Worm (Caenorhabditis elegans) whole organism, L4 larva: ENCODE measurements around the gene E02A10.4.
A peak's percentile ranks its signal among the peaks of the same experiment; 100 is the strongest.

Experiments
- F37D6.2 ChIP-seq: sonication (generic microtip); optimal IDR thresholded peaks from 2 replicates; lab custom pipeline; 2016; ENCODE audit warnings: mild to moderate bottlenecking, missing genetic modification characterization, missing compliant biosample characterization
- R02D3.7 ChIP-seq: fragments of 150-350 bp; sonication (generic microtip); optimal IDR thresholded peaks from 3 replicates; lab custom pipeline; 2014; ENCODE audit warnings: missing biosample characterization, missing genetic modification characterization
- T26A8.4 ChIP-seq: fragments of 200-800 bp; sonication (Bioruptor generic); IDR thresholded peaks from 2 replicates; pipeline ENCODE4 v1.3.6; 2022; ENCODE audit warnings: missing genetic modification characterization, missing compliant biosample characterization
- Y105C5A.15 ChIP-seq: fragments of 200-800 bp; sonication (Bioruptor generic); IDR thresholded peaks from 2 replicates; pipeline ENCODE4 v1.3.6; 2022; ENCODE audit warnings: missing genetic modification characterization, missing compliant biosample characterization
- Y48G9A.11 ChIP-seq: fragments of 200-800 bp; sonication (Bioruptor generic); IDR thresholded peaks from 2 replicates; pipeline ENCODE4 v1.3.6; 2022; ENCODE audit warnings: missing genetic modification reagents, missing genetic modification characterization, missing compliant biosample characterization
- Y5F2A.4 ChIP-seq: fragments of 200-800 bp; sonication (Bioruptor generic); optimal IDR thresholded peaks from 2 replicates; lab custom pipeline; 2018; ENCODE audit warnings: mild to moderate bottlenecking, missing genetic modification characterization, missing compliant biosample characterization
- aly-2 ChIP-seq: sonication (generic microtip); optimal IDR thresholded peaks from 2 replicates; lab custom pipeline; 2018; ENCODE audit warnings: missing biosample characterization, missing genetic modification characterization
- ama-1 ChIP-seq: fragments of 150-350 bp; optimal IDR thresholded peaks from 2 replicates; lab custom pipeline; 2014; ENCODE audit warnings: inconsistent platforms, mixed read lengths
- ceh-32 ChIP-seq: sonication (generic microtip); optimal IDR thresholded peaks from 2 replicates; lab custom pipeline; 2016; ENCODE audit warnings: mild to moderate bottlenecking, missing genetic modification characterization, missing compliant biosample characterization; ENCODE audit not compliant: poor library complexity
- ceh-44 ChIP-seq: fragments of 200-800 bp; sonication (Bioruptor generic); IDR thresholded peaks from 2 replicates; pipeline ENCODE4 v1.3.6; 2022; ENCODE audit warnings: missing genetic modification reagents, missing genetic modification characterization, missing compliant biosample characterization
- cey-2 ChIP-seq: sonication (generic microtip); optimal IDR thresholded peaks from 3 replicates; lab custom pipeline; 2017; ENCODE audit warnings: missing genetic modification characterization, mild to moderate bottlenecking, missing compliant biosample characterization, antibody characterized with exemption, borderline replicate concordance; ENCODE audit not compliant: insufficient read depth
- ctbp-1 ChIP-seq: fragments of 200-800 bp; sonication (Bioruptor generic); IDR thresholded peaks from 2 replicates; pipeline ENCODE4 v1.3.6; 2022; ENCODE audit warnings: missing genetic modification reagents, missing genetic modification characterization, missing compliant biosample characterization
- daf-16 ChIP-seq, 3 experiments: sonication (generic microtip); optimal IDR thresholded peaks; 2 replicates each; lab custom pipeline; 2016 to 2017; ENCODE audit warnings: missing genetic modification characterization in 3 of 3, missing genetic modification reagents in 3 of 3, mild to moderate bottlenecking in 2 of 3, missing compliant biosample characterization in 2 of 3, missing biosample characterization in 1 of 3, moderate library complexity in 1 of 3
- daf-19 ChIP-seq: fragments of 200-800 bp; sonication (Bioruptor generic); conservative IDR thresholded peaks from 2 replicates; pipeline ENCODE4 v1.3.6; 2022; ENCODE audit warnings: missing genetic modification characterization, missing compliant biosample characterization
- dmd-6 ChIP-seq: fragments of 200-800 bp; sonication (Bioruptor generic); IDR thresholded peaks from 2 replicates; pipeline ENCODE4 v1.3.6; 2022; ENCODE audit warnings: missing genetic modification reagents, missing genetic modification characterization, missing compliant biosample characterization
- dve-1 ChIP-seq: sonication (generic microtip); optimal IDR thresholded peaks from 2 replicates; lab custom pipeline; 2017; ENCODE audit warnings: antibody characterized with exemption, mild to moderate bottlenecking, missing genetic modification characterization, missing compliant biosample characterization; ENCODE audit not compliant: insufficient read depth
- fkh-10 ChIP-seq: fragments of 150-350 bp; optimal IDR thresholded peaks from 2 replicates; lab custom pipeline; 2014; ENCODE audit warnings: missing biosample characterization, missing genetic modification reagents, missing genetic modification characterization
- hlh-11 ChIP-seq: fragments of 200-800 bp; sonication (Bioruptor generic); optimal IDR thresholded peaks from 2 replicates; lab custom pipeline; 2018; ENCODE audit warnings: mild to moderate bottlenecking, missing genetic modification characterization, missing compliant biosample characterization
- hlh-30 ChIP-seq: sonication (generic microtip); optimal IDR thresholded peaks from 2 replicates; lab custom pipeline; 2017; ENCODE audit warnings: antibody characterized with exemption, mild to moderate bottlenecking, missing genetic modification characterization, missing compliant biosample characterization; ENCODE audit not compliant: insufficient read depth
- lin-1 ChIP-seq: fragments of 200-800 bp; sonication (Bioruptor generic); IDR thresholded peaks from 2 replicates; pipeline ENCODE4 v1.3.6; 2022; ENCODE audit warnings: missing genetic modification reagents, missing genetic modification characterization, missing compliant biosample characterization
- lin-29 ChIP-seq: fragments of 200-800 bp; sonication (Bioruptor generic); IDR thresholded peaks from 2 replicates; pipeline ENCODE4 v1.3.6; 2022; ENCODE audit warnings: missing genetic modification reagents, missing genetic modification characterization, missing compliant biosample characterization
- lin-39 ChIP-seq: fragments of 150-350 bp; optimal IDR thresholded peaks from 2 replicates; lab custom pipeline; 2014; ENCODE audit warnings: missing biosample characterization, missing genetic modification reagents, missing genetic modification characterization
- lsy-2 ChIP-seq, 2 experiments: fragments of 150-350 bp in 1 of 2; sonication (generic microtip) in 1 of 2; optimal IDR thresholded peaks; 2 replicates each; lab custom pipeline; 2014 to 2017; ENCODE audit warnings: missing biosample characterization in 2 of 2, missing genetic modification characterization in 2 of 2
- mdl-1 ChIP-seq, 2 experiments: fragments of 150-350 bp in 1 of 2; sonication (generic microtip) in 1 of 2; optimal IDR thresholded peaks; 2 replicates each; lab custom pipeline; 2014 to 2017; ENCODE audit warnings: missing biosample characterization in 2 of 2, missing genetic modification characterization in 2 of 2
- mep-1 ChIP-seq: fragments of 150-350 bp; sonication (generic microtip); optimal IDR thresholded peaks from 3 replicates; lab custom pipeline; 2014; ENCODE audit warnings: missing biosample characterization, missing genetic modification characterization
- mxl-3 ChIP-seq: fragments of 200-800 bp; sonication (Bioruptor generic); optimal IDR thresholded peaks from 2 replicates; lab custom pipeline; 2018; ENCODE audit warnings: mild to moderate bottlenecking, missing genetic modification characterization, missing compliant biosample characterization
- nhr-111 ChIP-seq: fragments of 200-800 bp; sonication (Bioruptor generic); optimal IDR thresholded peaks from 2 replicates; lab custom pipeline; 2018; ENCODE audit warnings: mild to moderate bottlenecking, missing genetic modification characterization, missing compliant biosample characterization
- nhr-25 ChIP-seq: sonication (generic microtip); optimal IDR thresholded peaks from 2 replicates; lab custom pipeline; 2017; ENCODE audit warnings: missing genetic modification characterization, mild to moderate bottlenecking, missing compliant biosample characterization, antibody characterized with exemption, moderate library complexity, borderline replicate concordance; ENCODE audit not compliant: insufficient read depth
- nhr-42 ChIP-seq: fragments of 200-800 bp; sonication (Bioruptor generic); IDR thresholded peaks from 2 replicates; pipeline ENCODE4 v1.3.6; 2022; ENCODE audit warnings: missing genetic modification characterization, missing compliant biosample characterization
- nhr-48 ChIP-seq: sonication (generic microtip); optimal IDR thresholded peaks from 2 replicates; lab custom pipeline; 2016; ENCODE audit warnings: mild to moderate bottlenecking, missing genetic modification characterization, missing compliant biosample characterization
- pha-4 ChIP-seq, 2 experiments: fragments of 150-350 bp in 1 of 2; fragments of 200-800 bp in 1 of 2; sonication (Bioruptor generic) in 1 of 2; IDR thresholded peaks in 1 of 2; optimal IDR thresholded peaks in 1 of 2; 2 replicates each; pipeline versions ENCODE4 v1.3.6 to Lab custom; 2014 to 2022; ENCODE audit warnings: missing genetic modification characterization in 2 of 2, missing genetic modification reagents in 2 of 2, missing biosample characterization in 1 of 2, missing compliant biosample characterization in 1 of 2
- pqm-1 ChIP-seq: sonication (generic microtip); optimal IDR thresholded peaks from 2 replicates; lab custom pipeline; 2017; ENCODE audit warnings: missing biosample characterization, missing genetic modification characterization
- sdz-12 ChIP-seq: fragments of 200-800 bp; sonication (Bioruptor generic); optimal IDR thresholded peaks from 2 replicates; lab custom pipeline; 2018; ENCODE audit warnings: mild to moderate bottlenecking, missing genetic modification characterization, missing compliant biosample characterization
- snpc-1.2 ChIP-seq: fragments of 200-800 bp; sonication (Bioruptor generic); IDR thresholded peaks from 2 replicates; pipeline ENCODE4 v1.3.6; 2022; ENCODE audit warnings: missing genetic modification reagents, missing genetic modification characterization, missing compliant biosample characterization
- spr-1 ChIP-seq: sonication (generic microtip); optimal IDR thresholded peaks from 2 replicates; lab custom pipeline; 2016; ENCODE audit warnings: mild to moderate bottlenecking, missing genetic modification characterization, missing compliant biosample characterization
- unc-130 ChIP-seq: sonication (generic microtip); optimal IDR thresholded peaks from 2 replicates; lab custom pipeline; 2016; ENCODE audit warnings: missing genetic modification reagents, missing genetic modification characterization, missing compliant biosample characterization
- unc-62 ChIP-seq, 3 experiments: fragments of 150-350 bp in 1 of 3; sonication (generic microtip); optimal IDR thresholded peaks in 2 of 3; peaks in 1 of 3; 1 replicate in 1 of 3; 2 replicates in 2 of 3; lab custom pipeline; 2014 to 2017; ENCODE audit warnings: missing biosample characterization in 3 of 3, missing genetic modification characterization in 3 of 3, missing genetic modification reagents in 3 of 3, missing genotype in 1 of 3
- zag-1 ChIP-seq: fragments of 150-350 bp; optimal IDR thresholded peaks from 2 replicates; lab custom pipeline; 2014; ENCODE audit warnings: missing biosample characterization, missing genetic modification characterization

Gene E02A10.4

ce11 chrV:12534941-12535340 lies 32.8 kb downstream of the E02A10.4 start:
- TF ChIP-seq lin-1 (GFP tag; lab: Robert Waterston, UW) (no peak), F37D6.2 (tag; lab: Kevin White, UChicago) (no peak), fkh-10 (GFP tag; lab: Kevin White, UChicago) (no peak), unc-130 (GFP tag; lab: Kevin White, UChicago) (no peak), ceh-32 (tag; lab: Kevin White, UChicago) (no peak), spr-1 (no peak), Y48G9A.11 (GFP tag; lab: Robert Waterston, UW) (no peak), daf-16 (GFP tag; optimal IDR thresholded peaks at IDR 0.05; lab: Kevin White, UChicago) (no peak), daf-16 (tag; optimal IDR thresholded peaks at IDR 0.05; lab: Kevin White, UChicago) (peak; percentile 52), pha-4 (GFP tag; IDR thresholded peaks at IDR 0.05; lab: Robert Waterston, UW) (no peak), pha-4 (tag; optimal IDR thresholded peaks at IDR 0.05; lab: Kevin White, UChicago) (no peak), cey-2 (tag; lab: Kevin White, UChicago) (no peak), R02D3.7 (no peak), ctbp-1 (GFP tag; lab: Robert Waterston, UW) (no peak), unc-62 (GFP tag; optimal IDR thresholded peaks at IDR 0.05 in 1 of 2; lab: Kevin White, UChicago) (peak in 1 of 2 experiments; percentile 71), unc-62 (tag; optimal IDR thresholded peaks at IDR 0.05; lab: Kevin White, UChicago) (no peak), lin-39 (tag; lab: Kevin White, UChicago) (no peak), zag-1 (tag; lab: Kevin White, UChicago) (no peak), pqm-1 (no peak), hlh-30 (tag; lab: Kevin White, UChicago) (peak; percentile 23), ama-1 (lab: Kevin White, UChicago) (no peak), daf-19 (no peak), nhr-111 (no peak), mxl-3 (GFP tag; lab: Kevin White, UChicago) (no peak), dve-1 (tag; lab: Kevin White, UChicago) (peak; percentile 4), mdl-1 (tag; optimal IDR thresholded peaks at IDR 0.05; lab: Kevin White, UChicago) (no peak), aly-2 (no peak), Y105C5A.15 (GFP tag; lab: Robert Waterston, UW) (no peak), nhr-42 (GFP tag; lab: Robert Waterston, UW) (no peak), sdz-12 (GFP tag; lab: Kevin White, UChicago) (no peak), T26A8.4 (GFP tag; lab: Robert Waterston, UW) (no peak)

ce11 chrV:12533635-12534150 lies 34.1 kb downstream of the E02A10.4 start:
- TF ChIP-seq hlh-11 (tag; lab: Kevin White, UChicago) = peak; percentile 56
- TF ChIP-seq lsy-2 (tag; optimal IDR thresholded peaks at IDR 0.05; lab: Kevin White, UChicago) = peak in 1 of 2 experiments; percentile 46
- peak; percentile 49; the same call in 1 of the 2 replicates for TF ChIP-seq dmd-6
- TF ChIP-seq Y5F2A.4 (GFP tag; lab: Kevin White, UChicago) = no peak
- no peak for TF ChIP-seq ceh-44 (GFP tag; lab: Robert Waterston, UW)
- TF ChIP-seq nhr-25 (tag; lab: Kevin White, UChicago) = peak; percentile 72
- no peak for TF ChIP-seq snpc-1.2 (GFP tag; lab: Robert Waterston, UW)
- peak; percentile 3 for TF ChIP-seq mep-1
- peak; percentile 68 for TF ChIP-seq nhr-48 (tag; lab: Kevin White, UChicago)
- peak in 1 of 2 experiments; percentile 98 for TF ChIP-seq unc-62 (GFP tag; optimal IDR thresholded peaks at IDR 0.05 in 1 of 2; lab: Kevin White, UChicago)
- no peak for TF ChIP-seq unc-62 (tag; optimal IDR thresholded peaks at IDR 0.05; lab: Kevin White, UChicago)
- no peak for TF ChIP-seq lin-29 (GFP tag; lab: Robert Waterston, UW)
